Fruit fly (Drosophila melanogaster) whole organism, embryonic: ENCODE results near the gene Hesr.

Experiments
- Asciz ChIP-seq: fragments of 200-800 bp; sonication (Bioruptor generic); optimal IDR thresholded peaks from 2 replicates; lab custom pipeline; 2017; ENCODE audit warnings: missing biosample characterization, mild to moderate bottlenecking, missing genetic modification characterization, missing genetic modification reagents
- CG10543 ChIP-seq: fragments of 200-800 bp; sonication (Bioruptor generic); optimal IDR thresholded peaks from 3 replicates; lab custom pipeline; 2017; ENCODE audit warnings: missing biosample characterization, mild to moderate bottlenecking, missing genetic modification characterization, moderate library complexity
- CG10979 ChIP-seq: fragments of 200-800 bp; sonication (Bioruptor generic); optimal IDR thresholded peaks from 2 replicates; lab custom pipeline; 2018; ENCODE audit warnings: missing biosample characterization, mild to moderate bottlenecking, missing genetic modification characterization, moderate library complexity
- CG11093 ChIP-seq: fragments of 200-800 bp; sonication (Bioruptor generic); IDR thresholded peaks from 3 replicates; pipeline ENCODE4 v1.3.6; 2022; ENCODE audit warnings: missing biosample characterization, missing genetic modification characterization
- CG12155 ChIP-seq: fragments of 200-800 bp; sonication (Bioruptor generic); optimal IDR thresholded peaks from 3 replicates; lab custom pipeline; 2016; ENCODE audit warnings: missing biosample characterization, missing genetic modification characterization
- CG12236 ChIP-seq: fragments of 200-800 bp; sonication (Bioruptor generic); optimal IDR thresholded peaks from 2 replicates; lab custom pipeline; 2016; ENCODE audit warnings: missing biosample characterization, missing genetic modification characterization
- CG12391 ChIP-seq: fragments of 200-800 bp; sonication (Bioruptor generic); optimal IDR thresholded peaks from 3 replicates; lab custom pipeline; 2018; ENCODE audit warnings: missing biosample characterization, mild to moderate bottlenecking, missing genetic modification characterization, moderate library complexity
- CG12769 ChIP-seq: fragments of 200-800 bp; sonication (Bioruptor generic); optimal IDR thresholded peaks from 2 replicates; lab custom pipeline; 2019; ENCODE audit warnings: missing biosample characterization, mild to moderate bottlenecking, missing genetic modification characterization, moderate library complexity
- CG2120 ChIP-seq: fragments of 200-800 bp; sonication (Bioruptor generic); optimal IDR thresholded peaks from 3 replicates; lab custom pipeline; 2016; ENCODE audit warnings: missing biosample characterization, missing genetic modification characterization
- CG3065 ChIP-seq: fragments of 200-800 bp; sonication (Bioruptor generic); optimal IDR thresholded peaks from 2 replicates; lab custom pipeline; 2016; ENCODE audit warnings: missing biosample characterization, missing genetic modification characterization
- CG4707 ChIP-seq: fragments of 200-800 bp; sonication (Bioruptor generic); optimal IDR thresholded peaks from 2 replicates; lab custom pipeline; 2018; ENCODE audit warnings: missing biosample characterization, mild to moderate bottlenecking, missing genetic modification characterization, moderate library complexity
- CG6791 ChIP-seq: fragments of 200-800 bp; sonication (Bioruptor generic); IDR thresholded peaks from 3 replicates; pipeline ENCODE4 v1.3.6; 2022; ENCODE audit warnings: missing biosample characterization, missing genetic modification characterization; ENCODE audit not compliant: partially characterized antibody
- CG7372 ChIP-seq: fragments of 200-800 bp; sonication (Bioruptor generic); IDR thresholded peaks from 2 replicates; pipeline ENCODE4 v1.3.6; 2022; ENCODE audit warnings: missing biosample characterization, missing genetic modification characterization
- CTCF ChIP-seq: fragments of 200-800 bp; sonication (Bioruptor generic); optimal IDR thresholded peaks from 2 replicates; lab custom pipeline; 2017; ENCODE audit warnings: missing biosample characterization, mild to moderate bottlenecking, missing genetic modification characterization, moderate library complexity
- Ets65A ChIP-seq: fragments of 200-800 bp; sonication (Bioruptor generic); peaks from one replicate; lab custom pipeline; 2016; ENCODE audit warnings: missing biosample characterization, missing genetic modification characterization
- Hr78 ChIP-seq, 2 experiments: fragments of 200-800 bp in 1 of 2; fragments of >200 bp in 1 of 2; sonication (Bioruptor generic) in 1 of 2; optimal IDR thresholded peaks; 2 replicates each; lab custom pipeline; 2017 to 2019; ENCODE audit warnings: missing biosample characterization in 2 of 2, missing genetic modification characterization in 2 of 2, mild to moderate bottlenecking in 1 of 2, moderate library complexity in 1 of 2
- Jarid2 ChIP-seq: fragments of 200-800 bp; sonication (Bioruptor generic); optimal IDR thresholded peaks from 3 replicates; lab custom pipeline; 2017; ENCODE audit warnings: mild to moderate bottlenecking, missing biosample characterization, missing genetic modification reagents, missing genetic modification characterization
- Med ChIP-seq: fragments of 200-800 bp; sonication (Bioruptor generic); peaks from one replicate; lab custom pipeline; 2016; ENCODE audit warnings: missing biosample characterization, missing genetic modification characterization, mild to moderate bottlenecking, inconsistent platforms, moderate library complexity
- Nf-YC ChIP-seq: fragments of 200-800 bp; optimal IDR thresholded peaks from 3 replicates; lab custom pipeline; 2019; ENCODE audit warnings: missing biosample characterization, mild to moderate bottlenecking, missing genetic modification characterization, moderate library complexity
- Scr ChIP-seq: fragments of 200-800 bp; sonication (Bioruptor generic); IDR thresholded peaks from 2 replicates; pipeline ENCODE4 v1.3.6; 2022; ENCODE audit warnings: missing biosample characterization, missing genetic modification characterization; ENCODE audit not compliant: partially characterized antibody
- Xbp1 ChIP-seq: fragments of 200-800 bp; sonication (Bioruptor generic); optimal IDR thresholded peaks from 3 replicates; lab custom pipeline; 2016; ENCODE audit warnings: missing biosample characterization, mild to moderate bottlenecking, missing genetic modification characterization
- amos ChIP-seq: fragments of 200-800 bp; sonication (Bioruptor generic); IDR thresholded peaks from 2 replicates; pipeline ENCODE4 v1.3.6; 2022; ENCODE audit warnings: missing biosample characterization, missing genetic modification characterization; ENCODE audit not compliant: partially characterized antibody
- aop ChIP-seq: fragments of 200-800 bp; sonication (Bioruptor generic); IDR thresholded peaks from 2 replicates; pipeline ENCODE4 v1.3.6; 2022; ENCODE audit warnings: missing biosample characterization, missing genetic modification characterization
- chinmo ChIP-seq: fragments of 200-800 bp; sonication (Bioruptor generic); IDR thresholded peaks from 4 replicates; pipeline ENCODE4 v1.3.6; 2022; ENCODE audit warnings: missing biosample characterization, missing genetic modification characterization; ENCODE audit not compliant: partially characterized antibody
- chm ChIP-seq: fragments of 200-800 bp; sonication (Bioruptor generic); IDR thresholded peaks from 2 replicates; pipeline ENCODE4 v1.3.6; 2022; ENCODE audit warnings: missing biosample characterization, missing genetic modification characterization
- chn ChIP-seq: fragments of 200-800 bp; sonication (Bioruptor generic); optimal IDR thresholded peaks from 2 replicates; lab custom pipeline; 2016; ENCODE audit warnings: missing biosample characterization, missing genetic modification characterization
- crol ChIP-seq: fragments of 200-800 bp; sonication (Bioruptor generic); IDR thresholded peaks from 2 replicates; pipeline ENCODE4 v1.3.6; 2022; ENCODE audit warnings: missing biosample characterization, missing genetic modification characterization
- cwo ChIP-seq: fragments of 200-800 bp; sonication (Bioruptor generic); optimal IDR thresholded peaks from 3 replicates; lab custom pipeline; 2017; ENCODE audit warnings: missing biosample characterization, missing genetic modification characterization, mild to moderate bottlenecking, moderate library complexity, missing genetic modification reagents
- dmrt11E ChIP-seq: fragments of 200-800 bp; sonication (Bioruptor generic); optimal IDR thresholded peaks from 3 replicates; lab custom pipeline; 2018; ENCODE audit warnings: missing biosample characterization, mild to moderate bottlenecking, missing genetic modification characterization, moderate library complexity
- ftz-f1 ChIP-seq: fragments of 200-800 bp; sonication (Bioruptor generic); optimal IDR thresholded peaks from 2 replicates; lab custom pipeline; 2016; ENCODE audit warnings: missing biosample characterization, missing genetic modification characterization
- grn ChIP-seq: fragments of 200-800 bp; sonication (Bioruptor generic); optimal IDR thresholded peaks from 3 replicates; lab custom pipeline; 2017; ENCODE audit warnings: missing biosample characterization, missing genetic modification characterization
- jumu ChIP-seq: fragments of 200-800 bp; sonication (Bioruptor generic); optimal IDR thresholded peaks from 3 replicates; lab custom pipeline; 2016; ENCODE audit warnings: missing biosample characterization, missing genetic modification characterization
- luna ChIP-seq: fragments of 200-800 bp; sonication (Bioruptor generic); optimal IDR thresholded peaks from 2 replicates; lab custom pipeline; 2016; ENCODE audit warnings: missing biosample characterization, missing genetic modification characterization
- mirr ChIP-seq: fragments of 200-800 bp; sonication (Bioruptor generic); optimal IDR thresholded peaks from 3 replicates; lab custom pipeline; 2018; ENCODE audit warnings: missing biosample characterization, mild to moderate bottlenecking, missing genetic modification characterization
- org-1 ChIP-seq: fragments of 200-800 bp; sonication (Bioruptor generic); optimal IDR thresholded peaks from 2 replicates; lab custom pipeline; 2017; ENCODE audit warnings: missing biosample characterization, missing genetic modification characterization
- schlank ChIP-seq: fragments of 200-800 bp; sonication (Bioruptor generic); optimal IDR thresholded peaks from 2 replicates; lab custom pipeline; 2018; ENCODE audit warnings: missing biosample characterization, mild to moderate bottlenecking, missing genetic modification characterization
- seq ChIP-seq: fragments of 200-800 bp; sonication (Bioruptor generic); IDR thresholded peaks from 2 replicates; pipeline ENCODE4 v1.3.6; 2022; ENCODE audit warnings: missing biosample characterization, missing genetic modification characterization
- sr ChIP-seq: fragments of 200-800 bp; sonication (Bioruptor generic); IDR thresholded peaks from 3 replicates; pipeline ENCODE4 v1.3.6; 2022; ENCODE audit warnings: missing biosample characterization, missing genetic modification characterization
- ssp ChIP-seq: fragments of 200-800 bp; sonication (Bioruptor generic); IDR thresholded peaks from 2 replicates; pipeline ENCODE4 v1.3.6; 2022; ENCODE audit warnings: missing biosample characterization, missing genetic modification characterization
- sug ChIP-seq: fragments of 200-800 bp; optimal IDR thresholded peaks from 2 replicates; lab custom pipeline; 2019; ENCODE audit warnings: missing biosample characterization, mild to moderate bottlenecking, missing genetic modification characterization, moderate library complexity
- tgo ChIP-seq: fragments of 200-800 bp; sonication (Bioruptor generic); IDR thresholded peaks from 3 replicates; pipeline ENCODE4 v1.3.6; 2022; ENCODE audit warnings: missing biosample characterization, missing genetic modification characterization
- tll ChIP-seq, 2 experiments: fragments of 200-800 bp in 1 of 2; fragments of >200 bp in 1 of 2; sonication (Bioruptor generic) in 1 of 2; optimal IDR thresholded peaks; 2 replicates each; lab custom pipeline; 2017 to 2019; ENCODE audit warnings: missing biosample characterization in 2 of 2, missing genetic modification characterization in 2 of 2, mild to moderate bottlenecking in 1 of 2, moderate library complexity in 1 of 2
- trem ChIP-seq: fragments of 200-800 bp; optimal IDR thresholded peaks from 3 replicates; lab custom pipeline; 2019; ENCODE audit warnings: missing biosample characterization, mild to moderate bottlenecking, missing genetic modification characterization, moderate library complexity
- tx ChIP-seq: fragments of 200-800 bp; sonication (Bioruptor generic); optimal IDR thresholded peaks from 2 replicates; lab custom pipeline; 2016; ENCODE audit warnings: missing biosample characterization, missing genetic modification characterization

The Hesr gene

DNA sequence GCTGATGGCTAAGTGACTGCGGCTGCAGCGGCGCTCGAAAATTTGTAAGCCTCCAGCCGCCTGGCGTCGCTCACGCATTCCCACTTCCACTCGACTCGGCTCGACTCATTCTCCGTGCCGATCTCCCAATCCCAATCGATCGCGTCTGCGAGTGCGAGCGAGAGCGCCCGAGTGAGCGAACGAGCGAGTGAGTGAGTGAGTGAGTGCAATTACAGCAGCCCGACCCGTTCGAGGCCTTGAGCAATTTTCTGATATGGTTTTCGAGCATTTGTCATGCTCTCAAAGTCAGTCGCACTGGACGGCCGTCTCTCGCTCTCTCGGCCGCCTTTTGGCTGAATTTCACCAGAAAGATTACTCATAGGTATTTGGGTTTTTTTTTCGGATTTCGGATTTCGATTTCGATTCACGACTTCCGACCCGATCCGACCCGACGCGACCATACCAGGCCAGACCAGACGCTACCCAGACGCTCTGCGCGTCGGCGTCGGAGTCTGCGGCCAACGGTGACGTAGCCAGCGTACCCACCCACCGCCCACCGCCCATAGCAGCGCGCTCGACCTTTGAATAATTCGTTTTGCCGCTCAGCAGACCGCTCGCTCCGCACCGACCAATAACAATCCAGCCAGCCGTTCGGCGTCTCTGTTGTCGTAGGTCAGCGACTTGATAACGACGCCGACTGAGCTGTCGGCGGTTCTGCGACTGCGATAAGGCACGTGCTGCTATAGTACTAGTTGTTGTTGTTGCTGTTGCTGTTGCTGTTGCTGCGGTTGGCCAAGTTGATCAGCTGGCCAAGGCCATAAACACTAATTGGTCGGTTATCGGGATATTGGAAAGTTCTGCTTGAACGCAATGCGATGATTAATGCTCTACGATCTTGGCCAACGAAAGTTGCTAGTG, 38.7 kb upstream of the Hesr start (continued):
- TF ChIP-seq CG3065 (GFP tag; lab: Kevin White, UChicago) = no peak
- peak; percentile 41; the same call in 1 of the 2 replicates for TF ChIP-seq crol (GFP tag; lab: Robert Waterston, UW)
- TF ChIP-seq chn = peak; percentile 31
- no peak for TF ChIP-seq dmrt11E (tag; lab: Kevin White, UChicago)
- TF ChIP-seq CG4707 (GFP tag; lab: Kevin White, UChicago) = no peak
- TF ChIP-seq tll (GFP tag; optimal IDR thresholded peaks at IDR 0.05; lab: Kevin White, UChicago) = peak in 1 of 2 experiments; percentile 49
- TF ChIP-seq CG7372 (GFP tag; lab: Robert Waterston, UW) = no peak
- peak; percentile 54; the same call in 1 of the 3 replicates for TF ChIP-seq CG6791
- TF ChIP-seq sug (tag; lab: Kevin White, UChicago) = peak; percentile 55
- no peak for TF ChIP-seq CG12155 (GFP tag; lab: Kevin White, UChicago)
- TF ChIP-seq CG10543 = peak; percentile 64
- peak; percentile 6 for TF ChIP-seq CG12769 (tag; lab: Kevin White, UChicago)
- TF ChIP-seq amos (GFP tag; lab: Robert Waterston, UW) = peak; percentile 35; the same call in 1 of the 2 replicates
- no peak for TF ChIP-seq CG2120 (GFP tag; lab: Kevin White, UChicago)
- TF ChIP-seq luna (GFP tag; lab: Kevin White, UChicago) = no peak
- peak; percentile 92 for TF ChIP-seq Nf-YC (tag; lab: Kevin White, UChicago)
- TF ChIP-seq Hr78 (GFP tag; optimal IDR thresholded peaks at IDR 0.05; lab: Kevin White, UChicago) = peak in 1 of 2 experiments; percentile 74
- 0 out of 4 replicates have a peak, but pooled peaks have one; percentile 26 for TF ChIP-seq chinmo (GFP tag; lab: Robert Waterston, UW)
- TF ChIP-seq cwo (GFP tag; lab: Kevin White, UChicago) = peak; percentile 96
- TF ChIP-seq grn = peak; percentile 7
- peak; percentile 50; the same call in 1 of the 3 replicates for TF ChIP-seq sr (GFP tag; lab: Robert Waterston, UW)
- TF ChIP-seq CG11093 = no peak
- TF ChIP-seq Scr (GFP tag; lab: Robert Waterston, UW) = peak; percentile 24; the same call in 1 of the 2 replicates
- TF ChIP-seq aop (GFP tag; lab: Robert Waterston, UW) = no peak
- no peak for TF ChIP-seq CG12391 (tag; lab: Kevin White, UChicago)
- TF ChIP-seq Xbp1 (GFP tag; lab: Kevin White, UChicago) = no peak
- no peak for TF ChIP-seq tgo (GFP tag; lab: Robert Waterston, UW)
- TF ChIP-seq ftz-f1 = peak; percentile 1
- 0 out of 2 replicates have a peak, but pooled peaks have one; percentile 21 for TF ChIP-seq chm (GFP tag; lab: Robert Waterston, UW)

- TF ChIP-seq Asciz (GFP tag; lab: Kevin White, UChicago) (no peak), jumu (no peak), Jarid2 (GFP tag; lab: Kevin White, UChicago) (peak; percentile 36), seq (GFP tag; lab: Robert Waterston, UW) (no peak), tx (no peak), Med (GFP tag; lab: Kevin White, UChicago) (peak; percentile 34), org-1 (GFP tag; lab: Kevin White, UChicago) (no peak)
Observed at dm6 chrX:18243184-18243375, 38.1 kb upstream of the Hesr start, which contains the start of gene upd2. TSS of gene upd2 (minus strand) at chrX:18243284.

DNA sequence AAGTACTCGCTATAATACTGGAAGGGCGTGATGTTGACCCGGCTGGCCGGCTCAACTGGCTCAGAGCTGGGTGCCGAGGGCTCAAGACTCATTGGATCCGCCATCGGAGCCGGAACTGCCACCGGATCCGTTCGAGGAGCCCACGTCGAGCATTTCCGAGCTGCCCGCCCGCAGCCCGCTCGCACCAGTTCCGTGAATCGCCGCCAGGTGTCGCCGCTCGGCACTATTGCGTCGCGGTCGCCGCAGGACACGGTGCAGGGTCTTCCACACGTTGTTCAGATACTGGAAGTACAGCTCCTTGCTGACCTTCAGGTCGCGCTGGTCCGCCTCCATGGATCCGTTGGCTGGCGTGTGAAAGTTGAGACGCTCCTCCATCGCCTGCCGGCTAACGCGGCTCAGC, 36.3 kb upstream of the Hesr start:
- TF ChIP-seq mirr (no peak), schlank (tag; lab: Kevin White, UChicago) (no peak), Ets65A (GFP tag; lab: Kevin White, UChicago) (peak; percentile 28), CTCF (GFP tag; lab: Kevin White, UChicago) (peak; percentile 82), ssp (GFP tag; lab: Robert Waterston, UW) (no peak), trem (no peak), CG10979 (tag; lab: Kevin White, UChicago) (peak; percentile 15), CG12236 (GFP tag; lab: Kevin White, UChicago) (no peak)
